Worm (Caenorhabditis elegans): ENCODE results near the gene camt-1.

camt-1 gene

DNA sequence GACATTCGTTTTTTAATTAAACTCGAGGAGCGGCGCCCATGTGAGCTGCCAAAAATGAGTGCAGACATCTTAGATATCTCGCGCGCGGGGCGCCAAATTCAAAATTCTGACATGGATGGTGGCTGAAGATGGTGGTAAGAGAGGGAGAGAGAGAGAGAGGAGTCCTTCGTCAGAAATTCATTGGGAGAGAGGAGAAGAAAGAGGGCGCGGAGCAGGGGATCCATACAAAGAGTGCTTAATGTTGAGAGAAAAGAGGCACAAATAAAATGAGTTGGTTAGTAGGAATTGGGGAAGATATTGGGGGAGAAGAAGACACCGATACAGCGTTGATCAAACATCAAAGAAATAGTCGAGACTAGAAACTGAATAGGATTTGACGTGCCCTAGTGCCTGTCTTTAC lies 51.5 kb downstream of the camt-1 start:
- TF ChIP-seq ceh-27 (GFP tag; optimal IDR thresholded peaks at IDR 0.05): peak; percentile 6
- TF ChIP-seq ZK185.1 (tag; optimal IDR thresholded peaks at IDR 0.05; ENCODE audit: poor library complexity, severe bottlenecking): no peak
- peak; percentile 20; the same call in 1 of the 2 replicates for TF ChIP-seq zfh-2 (GFP tag; conservative IDR thresholded peaks at IDR 0.05)
- no peak for TF ChIP-seq let-607 (tag; optimal IDR thresholded peaks at IDR 0.05)

ce11 chrII:4453051-4453450 lies 51.9 kb downstream of the camt-1 start, which contains the start of gene twk-2:
TSS of gene twk-2 (minus strand) at chrII:4453151.
- TF ChIP-seq mes-4 (tag; optimal IDR thresholded peaks at IDR 0.05) (no peak), ets-4 (GFP tag; optimal IDR thresholded peaks at IDR 0.05) (no peak), aptf-2 (GFP tag; conservative IDR thresholded peaks at IDR 0.05) (no peak), ceh-79 (tag; optimal IDR thresholded peaks at IDR 0.05) (no peak), B0336.3 (GFP tag; IDR thresholded peaks at IDR 0.05) (no peak), madf-6 (GFP tag; IDR thresholded peaks at IDR 0.05) (no peak), ceh-100 (GFP tag; IDR thresholded peaks at IDR 0.05) (no peak), madf-8 (GFP tag; conservative IDR thresholded peaks at IDR 0.05) (no peak)

- no peak for TF ChIP-seq gei-17 (GFP tag; optimal IDR thresholded peaks at IDR 0.05)
- no peak for TF ChIP-seq tlf-1 (GFP tag; optimal IDR thresholded peaks at IDR 0.05)
- no peak for TF ChIP-seq F52B5.7 (tag; optimal IDR thresholded peaks at IDR 0.05)
- no peak for TF ChIP-seq F22D6.2 (tag; optimal IDR thresholded peaks at IDR 0.05)
- no peak for TF ChIP-seq mes-4 (tag; optimal IDR thresholded peaks at IDR 0.05)
Measured at ce11 chrII:4444811-4445210, 60.1 kb downstream of the camt-1 start.

DNA sequence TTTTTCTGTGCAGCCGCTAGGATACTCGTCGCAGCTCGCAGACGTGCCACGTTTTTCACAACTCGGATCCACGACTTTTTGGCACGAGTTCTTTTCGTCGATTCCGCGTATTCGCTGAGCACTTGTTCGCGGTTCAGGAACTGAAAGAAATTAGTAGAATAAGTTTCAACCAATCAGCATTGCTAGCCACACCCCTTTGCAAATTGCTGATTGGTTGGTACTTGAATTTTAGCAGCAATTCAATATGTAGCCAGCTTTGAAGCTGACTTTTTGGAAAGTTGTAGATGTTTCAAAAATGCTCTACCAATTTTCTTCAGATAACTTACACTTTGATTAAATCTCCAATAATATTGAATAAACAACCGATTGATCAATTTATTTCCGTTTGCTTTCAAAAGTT lies 63.7 kb downstream of the camt-1 start:
- TF ChIP-seq dox-1 (GFP tag; IDR thresholded peaks at IDR 0.05): no peak
- TF ChIP-seq nfyb-1 (GFP tag; IDR thresholded peaks at IDR 0.05): peak; percentile 67
- no peak for TF ChIP-seq F22D6.2 (tag; optimal IDR thresholded peaks at IDR 0.05)
- TF ChIP-seq egrh-3 (GFP tag; IDR thresholded peaks at IDR 0.05): no peak
- TF ChIP-seq repo-1 (tag; optimal IDR thresholded peaks at IDR 0.05): no peak
- no peak for TF ChIP-seq zfh-2 (GFP tag; conservative IDR thresholded peaks at IDR 0.05)
